In genomic region chrII:4468897-4469459, ce11 we compare ENCODE assay signal across 5 worm cellular contexts.
TF ChIP-seq lines count a peak whose summit lies in the region.

No protein-coding gene starts in this region.

TF ChIP-seq in whole organism, L1 larva, 84 proteins besides CTCF, POLR2A, EP300 and RAD21:
- TF ChIP-seq fkh-4 (tag; optimal IDR thresholded peaks at IDR 0.05; lab: Kevin White, UChicago; ENCODE audit: borderline replicate concordance) (no peak), fkh-10 (GFP tag; optimal IDR thresholded peaks at IDR 0.05; lab: Kevin White, UChicago) (no peak), nhr-20 (tag; optimal IDR thresholded peaks at IDR 0.05; lab: Kevin White, UChicago) (peak; percentile 1), ceh-63 (GFP tag; optimal IDR thresholded peaks at IDR 0.05; lab: Kevin White, UChicago) (no peak)
TF ChIP-seq in whole organism, L1 larva: peak in this region for 1.

TF ChIP-seq in whole organism, L2 larva, 48 proteins besides CTCF, POLR2A, EP300 and RAD21:
- TF ChIP-seq fos-1 (tag; optimal IDR thresholded peaks at IDR 0.05; lab: Kevin White, UChicago) (peak; percentile 67), sem-4 (tag; optimal IDR thresholded peaks at IDR 0.05; lab: Kevin White, UChicago) (no peak)

TF ChIP-seq in whole organism, L3 larva, 47 proteins besides CTCF, POLR2A, EP300 and RAD21:
- TF ChIP-seq ceh-28 (tag; optimal IDR thresholded peaks at IDR 0.05; lab: Kevin White, UChicago): no peak
- no peak for TF ChIP-seq elt-1 (tag; optimal IDR thresholded peaks at IDR 0.05; lab: Kevin White, UChicago)
- TF ChIP-seq nhr-12 (tag; optimal IDR thresholded peaks at IDR 0.05; lab: Kevin White, UChicago): no peak
- no peak for TF ChIP-seq nhr-28 (tag; optimal IDR thresholded peaks at IDR 0.05; lab: Kevin White, UChicago)
- no peak for TF ChIP-seq ceh-9 (tag; optimal IDR thresholded peaks at IDR 0.05; lab: Kevin White, UChicago)
- TF ChIP-seq pqm-1 (tag; optimal IDR thresholded peaks at IDR 0.05; lab: Kevin White, UChicago): peak; percentile 52
- no peak for TF ChIP-seq ceh-82 (tag; optimal IDR thresholded peaks at IDR 0.05; lab: Kevin White, UChicago)
- no peak for TF ChIP-seq unc-62 (GFP tag; optimal IDR thresholded peaks at IDR 0.05; lab: Kevin White, UChicago)
- no peak for TF ChIP-seq mml-1 (tag; optimal IDR thresholded peaks at IDR 0.05; lab: Kevin White, UChicago)
- TF ChIP-seq R02D3.7 (tag; optimal IDR thresholded peaks at IDR 0.05; lab: Kevin White, UChicago): no peak
- no peak for TF ChIP-seq nhr-76 (tag; optimal IDR thresholded peaks at IDR 0.05; lab: Kevin White, UChicago)
- no peak for TF ChIP-seq nhr-43 (tag; optimal IDR thresholded peaks at IDR 0.05; lab: Kevin White, UChicago; ENCODE audit: poor library complexity, severe bottlenecking)
- TF ChIP-seq pha-4 (tag; optimal IDR thresholded peaks at IDR 0.05; lab: Kevin White, UChicago): peak; percentile 31

TF ChIP-seq in whole organism, L4 larva, 104 proteins besides CTCF, POLR2A, EP300 and RAD21:
- TF ChIP-seq dmd-6 (GFP tag; IDR thresholded peaks at IDR 0.05; lab: Robert Waterston, UW): peak; percentile 54; the same call in 1 of the 2 replicates
- no peak for TF ChIP-seq D1046.2 (GFP tag; IDR thresholded peaks at IDR 0.05; lab: Robert Waterston, UW)
- no peak for TF ChIP-seq php-3 (GFP tag; IDR thresholded peaks at IDR 0.05; lab: Robert Waterston, UW)
- no peak for TF ChIP-seq nhr-41 (GFP tag; IDR thresholded peaks at IDR 0.05; lab: Robert Waterston, UW)
- no peak for TF ChIP-seq daf-19 (GFP tag; conservative IDR thresholded peaks at IDR 0.05; lab: Robert Waterston, UW)
- TF ChIP-seq dmd-9 (GFP tag; IDR thresholded peaks at IDR 0.05; lab: Robert Waterston, UW): no peak
- TF ChIP-seq pqm-1 (tag; optimal IDR thresholded peaks at IDR 0.05; lab: Kevin White, UChicago): peak; percentile 53
- TF ChIP-seq attf-4 (tag; optimal IDR thresholded peaks at IDR 0.05; lab: Kevin White, UChicago): no peak
- no peak for TF ChIP-seq lin-38 (GFP tag; IDR thresholded peaks at IDR 0.05; lab: Robert Waterston, UW)
- no peak for TF ChIP-seq nhr-76 (tag; optimal IDR thresholded peaks at IDR 0.05; lab: Kevin White, UChicago)
- no peak for TF ChIP-seq ces-1 (GFP tag; optimal IDR thresholded peaks at IDR 0.05; lab: Kevin White, UChicago)
- no peak for TF ChIP-seq nhr-237 (tag; optimal IDR thresholded peaks at IDR 0.05; lab: Kevin White, UChicago)
- TF ChIP-seq nhr-77 (tag; optimal IDR thresholded peaks at IDR 0.05; lab: Kevin White, UChicago): no peak
- TF ChIP-seq hlh-11 (tag; optimal IDR thresholded peaks at IDR 0.05; lab: Kevin White, UChicago): peak; percentile 53
- TF ChIP-seq mdl-1 (tag; optimal IDR thresholded peaks at IDR 0.05; lab: Kevin White, UChicago): peak in 1 of 2 experiments; percentile 9
- TF ChIP-seq F49E8.2 (tag; optimal IDR thresholded peaks at IDR 0.05; lab: Kevin White, UChicago; ENCODE audit: borderline replicate concordance): no peak
- no peak for TF ChIP-seq unc-39 (tag; optimal IDR thresholded peaks at IDR 0.05; lab: Kevin White, UChicago)
- TF ChIP-seq mes-2 (tag; optimal IDR thresholded peaks at IDR 0.05; lab: Kevin White, UChicago; ENCODE audit: poor library complexity, severe bottlenecking): peak; percentile 31
- TF ChIP-seq daf-16 (GFP tag; optimal IDR thresholded peaks at IDR 0.05; lab: Kevin White, UChicago): no peak
- TF ChIP-seq daf-16 (tag; optimal IDR thresholded peaks at IDR 0.05; lab: Kevin White, UChicago): peak; percentile 57
- no peak for TF ChIP-seq ceh-82 (tag; optimal IDR thresholded peaks at IDR 0.05; lab: Kevin White, UChicago)
- no peak for TF ChIP-seq F37D6.2 (tag; optimal IDR thresholded peaks at IDR 0.05; lab: Kevin White, UChicago)
- TF ChIP-seq skn-1 (tag; optimal IDR thresholded peaks at IDR 0.05; lab: Kevin White, UChicago): no peak
- TF ChIP-seq F10B5.3 (tag; optimal IDR thresholded peaks at IDR 0.05; lab: Kevin White, UChicago): no peak
- no peak for TF ChIP-seq nhr-111 (GFP tag; optimal IDR thresholded peaks at IDR 0.05; lab: Kevin White, UChicago)
- TF ChIP-seq mxl-3 (GFP tag; optimal IDR thresholded peaks at IDR 0.05; lab: Kevin White, UChicago): peak; percentile 61
- TF ChIP-seq hlh-30 (tag; optimal IDR thresholded peaks at IDR 0.05; lab: Kevin White, UChicago; ENCODE audit: insufficient read depth): peak; percentile 23
- TF ChIP-seq gei-8 (GFP tag; optimal IDR thresholded peaks at IDR 0.05; lab: Kevin White, UChicago): no peak
- peak; percentile 97 for TF ChIP-seq aha-1 (tag; lab: Kevin White, UChicago)
- no peak for TF ChIP-seq madf-5 (GFP tag; IDR thresholded peaks at IDR 0.05; lab: Robert Waterston, UW)
- peak; percentile 88 for TF ChIP-seq nhr-28 (tag; optimal IDR thresholded peaks at IDR 0.05; lab: Kevin White, UChicago)
- no peak for TF ChIP-seq unc-62 (GFP tag; optimal IDR thresholded peaks at IDR 0.05 in 1 of 2; lab: Kevin White, UChicago)
- no peak for TF ChIP-seq unc-62 (tag; optimal IDR thresholded peaks at IDR 0.05; lab: Kevin White, UChicago)
- no peak for TF ChIP-seq mdt-29 (GFP tag; IDR thresholded peaks at IDR 0.05; lab: Robert Waterston, UW)
- TF ChIP-seq fos-1 (tag; optimal IDR thresholded peaks at IDR 0.05; lab: Kevin White, UChicago): no peak

TF ChIP-seq in whole organism, young adult, 124 proteins besides CTCF, POLR2A, EP300 and RAD21:
- no peak for TF ChIP-seq xnd-1 (tag; optimal IDR thresholded peaks at IDR 0.05; lab: Kevin White, UChicago)
- TF ChIP-seq hlh-26 (GFP tag; conservative IDR thresholded peaks at IDR 0.05; lab: Robert Waterston, UW): no peak
- peak; percentile 77 for TF ChIP-seq nhr-80 (tag; optimal IDR thresholded peaks at IDR 0.05; lab: Kevin White, UChicago)
- TF ChIP-seq attf-5 (GFP tag; optimal IDR thresholded peaks at IDR 0.05; lab: Kevin White, UChicago): peak; percentile 4
- no peak for TF ChIP-seq rpc-1 (optimal IDR thresholded peaks at IDR 0.05; lab: Kevin White, UChicago)
- TF ChIP-seq rpc-1 (tag; optimal IDR thresholded peaks at IDR 0.05; lab: Kevin White, UChicago): no peak
- TF ChIP-seq lin-54 (GFP tag; optimal IDR thresholded peaks at IDR 0.05; lab: Kevin White, UChicago): no peak
- no peak for TF ChIP-seq F49E8.2 (tag; optimal IDR thresholded peaks at IDR 0.05; lab: Kevin White, UChicago; ENCODE audit: insufficient read depth)
- no peak for TF ChIP-seq snpc-4 (GFP tag; optimal IDR thresholded peaks at IDR 0.05; lab: Kevin White, UChicago)
- TF ChIP-seq snpc-4 (tag; optimal IDR thresholded peaks at IDR 0.05; lab: Kevin White, UChicago): no peak
- no peak for TF ChIP-seq tlf-1 (GFP tag; optimal IDR thresholded peaks at IDR 0.05; lab: Kevin White, UChicago)
- peak; percentile 22; the same call in 1 of the 2 replicates for TF ChIP-seq dox-1 (GFP tag; IDR thresholded peaks at IDR 0.05; lab: Robert Waterston, UW)
- peak; percentile 38; the same call in 1 of the 2 replicates for TF ChIP-seq hmg-1.2 (GFP tag; IDR thresholded peaks at IDR 0.05; lab: Robert Waterston, UW)
- TF ChIP-seq cebp-1 (GFP tag; IDR thresholded peaks at IDR 0.05; lab: Robert Waterston, UW): no peak
- TF ChIP-seq cebp-1 (tag; optimal IDR thresholded peaks at IDR 0.05; lab: Kevin White, UChicago): peak; percentile 19
TF ChIP-seq in whole organism, young adult: peak in this region for 5.
